Worm (Caenorhabditis elegans) whole organism, late embryonic: ENCODE data around the gene srw-119.
"Not testable (repeated sequence)": the region's sequence is repeated elsewhere in the genome, so short reads cannot be mapped to it uniquely, and the experiment has no call there.

Experiments used
- C38D4.7 ChIP-seq: fragments of 200-800 bp; sonication (Bioruptor generic); optimal IDR thresholded peaks from 2 replicates; lab custom pipeline; 2018; ENCODE audit warnings: mild to moderate bottlenecking, missing genetic modification characterization, moderate library complexity, missing compliant biosample characterization
- F13H6.1 ChIP-seq: sonication (generic microtip); optimal IDR thresholded peaks from 2 replicates; lab custom pipeline; 2016; ENCODE audit warnings: missing genetic modification characterization, missing compliant biosample characterization
- K09A11.1 ChIP-seq: sonication (generic microtip); optimal IDR thresholded peaks from 2 replicates; lab custom pipeline; 2017; ENCODE audit warnings: antibody characterized with exemption, mild to moderate bottlenecking, missing genetic modification characterization, missing compliant biosample characterization; ENCODE audit not compliant: insufficient read depth
- T23F11.4 ChIP-seq: fragments of 200-800 bp; sonication (Bioruptor generic); optimal IDR thresholded peaks from 2 replicates; lab custom pipeline; 2018; ENCODE audit warnings: mild to moderate bottlenecking, missing genetic modification characterization, missing compliant biosample characterization
- ahr-1 ChIP-seq: sonication (generic microtip); optimal IDR thresholded peaks from 2 replicates; lab custom pipeline; 2016; ENCODE audit warnings: missing genetic modification characterization, missing compliant biosample characterization
- ceh-19 ChIP-seq: fragments of 200-800 bp; sonication (Bioruptor generic); optimal IDR thresholded peaks from 2 replicates; lab custom pipeline; 2018; ENCODE audit warnings: mild to moderate bottlenecking, missing genetic modification characterization, missing compliant biosample characterization
- ceh-2 ChIP-seq: sonication (generic microtip); optimal IDR thresholded peaks from 2 replicates; lab custom pipeline; 2016; ENCODE audit warnings: missing genotype, missing genetic modification characterization, missing compliant biosample characterization
- ceh-22 ChIP-seq: sonication (generic microtip); optimal IDR thresholded peaks from 2 replicates; lab custom pipeline; 2017; ENCODE audit warnings: missing biosample characterization, missing genetic modification characterization
- ceh-30 ChIP-seq: fragments of 150-350 bp; optimal IDR thresholded peaks from 2 replicates; lab custom pipeline; 2014; ENCODE audit warnings: missing biosample characterization, missing genetic modification characterization
- ceh-31 ChIP-seq: sonication (generic microtip); optimal IDR thresholded peaks from 2 replicates; lab custom pipeline; 2016; ENCODE audit warnings: missing genetic modification characterization, missing compliant biosample characterization
- ceh-45 ChIP-seq: fragments of 200-800 bp; sonication (Bioruptor generic); IDR thresholded peaks from 2 replicates; pipeline ENCODE4 v1.3.6; 2022; ENCODE audit warnings: missing genetic modification reagents, missing genetic modification characterization, missing compliant biosample characterization
- ceh-6 ChIP-seq: fragments of 200-800 bp; sonication (Bioruptor generic); optimal IDR thresholded peaks from 2 replicates; lab custom pipeline; 2018; ENCODE audit warnings: mild to moderate bottlenecking, missing genetic modification characterization, missing compliant biosample characterization
- ceh-9 ChIP-seq: sonication (generic microtip); optimal IDR thresholded peaks from 2 replicates; lab custom pipeline; 2016; ENCODE audit warnings: mild to moderate bottlenecking, missing genetic modification characterization, inconsistent platforms, missing compliant biosample characterization
- che-1 ChIP-seq: sonication (generic microtip); optimal IDR thresholded peaks from 2 replicates; lab custom pipeline; 2016; ENCODE audit warnings: mild to moderate bottlenecking, missing genetic modification characterization, missing compliant biosample characterization
- dmd-4 ChIP-seq: sonication (generic microtip); optimal IDR thresholded peaks from 2 replicates; lab custom pipeline; 2016; ENCODE audit warnings: borderline replicate concordance, missing genetic modification characterization, missing compliant biosample characterization
- eyg-1 ChIP-seq: sonication (generic microtip); optimal IDR thresholded peaks from 2 replicates; lab custom pipeline; 2016; ENCODE audit warnings: missing genotype, missing genetic modification characterization, missing compliant biosample characterization
- fkh-6 ChIP-seq: sonication (generic microtip); optimal IDR thresholded peaks from 2 replicates; lab custom pipeline; 2016; ENCODE audit warnings: missing genetic modification characterization, missing compliant biosample characterization
- nhr-11 ChIP-seq: fragments of 150-350 bp; optimal IDR thresholded peaks from 2 replicates; lab custom pipeline; 2014; ENCODE audit warnings: missing biosample characterization, missing genetic modification characterization
- pha-2 ChIP-seq: sonication (generic microtip); optimal IDR thresholded peaks from 2 replicates; lab custom pipeline; 2017; ENCODE audit warnings: mild to moderate bottlenecking, missing genetic modification characterization, missing compliant biosample characterization
- pros-1 ChIP-seq: fragments of 150-350 bp; optimal IDR thresholded peaks from 2 replicates; lab custom pipeline; 2014; ENCODE audit warnings: missing biosample characterization, missing genetic modification reagents, missing genetic modification characterization
- ttx-3 ChIP-seq: sonication (generic microtip); optimal IDR thresholded peaks from 2 replicates; lab custom pipeline; 2016; ENCODE audit warnings: missing genetic modification reagents, missing genetic modification characterization, missing compliant biosample characterization
- zip-5 ChIP-seq: sonication (generic microtip); optimal IDR thresholded peaks from 2 replicates; lab custom pipeline; 2016; ENCODE audit warnings: missing genetic modification characterization, missing compliant biosample characterization

The srw-119 gene

DNA sequence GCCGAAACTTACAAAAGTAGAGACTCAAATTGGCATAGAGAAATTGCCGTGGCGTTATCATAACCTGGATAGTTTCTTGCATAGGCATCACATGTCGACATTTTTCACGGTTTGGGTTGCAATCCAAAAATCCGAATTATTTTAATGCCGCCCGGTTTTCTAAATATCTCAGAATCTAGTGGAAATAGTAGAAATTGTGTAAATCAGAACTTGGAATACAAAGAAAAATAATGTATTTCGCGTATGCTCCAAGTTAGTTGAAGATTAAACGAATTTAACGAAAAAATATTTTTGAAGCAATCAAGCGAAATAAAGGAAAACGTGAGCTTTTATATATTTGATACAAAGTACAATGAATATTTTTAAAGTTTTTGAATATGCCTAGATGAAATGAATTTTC is 38.7 kb downstream of the srw-119 start, which contains the start of gene srw-144:
Gene srw-144, minus strand, starts transcription at position 101 of the 400 bp plus-strand sequence.
- TF ChIP-seq ceh-6 (GFP tag; lab: Kevin White, UChicago) (no peak), ttx-3 (tag; lab: Kevin White, UChicago) (no peak), ceh-19 (GFP tag; lab: Kevin White, UChicago) (no peak), zip-5 (no peak), ceh-31 (tag; lab: Kevin White, UChicago) (no peak), eyg-1 (tag; lab: Kevin White, UChicago) (no peak)

DNA sequence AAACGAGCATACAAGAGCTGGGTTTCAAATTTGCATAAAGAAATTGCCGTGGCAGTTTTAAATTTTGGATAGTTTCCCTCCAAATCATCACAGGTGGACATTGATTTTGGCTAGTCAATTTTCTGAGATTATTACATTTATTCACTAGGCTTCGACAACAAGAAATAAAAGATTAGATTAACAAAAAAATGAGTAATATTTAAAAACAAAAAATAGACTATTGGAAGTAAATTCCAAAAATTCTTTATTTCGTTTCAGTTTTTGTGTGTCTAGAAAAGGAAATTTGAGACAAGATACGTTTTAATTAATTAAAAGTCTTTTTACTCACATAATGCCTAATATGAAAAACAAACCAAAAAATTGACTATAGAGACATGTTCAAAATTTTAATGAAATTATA is 41.4 kb downstream of the srw-119 start, which contains the start of gene srw-142:
Gene srw-142, minus strand, starts transcription at position 101 of the 400 bp plus-strand sequence.
- TF ChIP-seq ahr-1: no peak
- TF ChIP-seq eyg-1 (tag; lab: Kevin White, UChicago): no peak
- no peak for TF ChIP-seq ceh-30 (tag; lab: Kevin White, UChicago)
- no peak for TF ChIP-seq dmd-4 (tag; lab: Kevin White, UChicago)
- no peak for TF ChIP-seq ceh-22 (tag; lab: Kevin White, UChicago)
- TF ChIP-seq che-1: no peak
- TF ChIP-seq nhr-11 (tag; lab: Kevin White, UChicago): no peak
- TF ChIP-seq pha-2 (tag; lab: Kevin White, UChicago): no peak
- TF ChIP-seq pros-1 (tag; lab: Kevin White, UChicago): no peak
- no peak for TF ChIP-seq ttx-3 (tag; lab: Kevin White, UChicago)
- no peak for TF ChIP-seq fkh-6 (tag; lab: Kevin White, UChicago)
- TF ChIP-seq C38D4.7 (GFP tag; lab: Kevin White, UChicago): no peak
- TF ChIP-seq, all 69 proteins: peak for 0

DNA sequence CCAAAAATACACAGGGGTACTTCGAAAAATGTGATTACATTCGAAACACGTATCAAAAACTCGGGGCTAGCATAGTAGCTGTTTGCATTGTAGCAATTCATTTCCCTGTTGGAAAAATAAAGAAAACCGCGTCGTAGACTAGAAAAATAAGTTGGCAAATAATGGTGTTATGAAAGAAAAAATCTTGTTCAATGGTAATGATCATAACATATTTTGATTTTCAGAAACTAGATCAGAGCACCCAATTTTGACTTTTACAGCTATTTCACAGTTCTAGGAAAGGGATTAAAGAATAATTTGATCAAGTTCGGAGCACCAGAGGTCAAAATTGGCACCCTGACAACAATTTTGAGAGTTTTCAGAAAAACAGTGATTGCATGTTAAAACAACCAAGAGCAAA is 44.3 kb downstream of the srw-119 start, which contains the start of gene srh-248:
Gene srh-248, minus strand, starts transcription at position 101 of the 400 bp plus-strand sequence.
- not testable (repeated sequence) for TF ChIP-seq ceh-2 (tag; lab: Kevin White, UChicago); F13H6.1 (tag; lab: Kevin White, UChicago); T23F11.4 (GFP tag; lab: Kevin White, UChicago)

DNA sequence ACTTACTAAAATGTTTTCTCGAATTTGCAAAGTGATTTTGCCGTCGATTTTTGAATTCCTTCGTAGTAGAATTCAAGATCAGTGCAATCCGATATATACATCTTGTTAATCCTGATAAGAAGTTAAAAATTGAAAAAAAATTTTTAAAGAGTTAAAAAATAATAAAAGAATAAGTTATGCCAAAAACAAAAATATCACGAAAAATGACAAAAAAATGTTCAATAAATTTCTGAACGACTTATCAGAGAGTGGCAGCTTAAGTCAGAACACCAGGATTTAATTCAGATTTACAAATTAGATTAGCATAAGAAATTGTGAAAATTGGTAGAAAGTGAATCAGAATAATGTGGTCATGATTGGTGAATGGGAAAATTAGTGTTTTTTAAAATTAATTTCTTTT is 47.5 kb downstream of the srw-119 start, which contains the start of gene srw-122:
Gene srw-122, minus strand, starts transcription at position 101 of the 400 bp plus-strand sequence.
- not testable (repeated sequence) for TF ChIP-seq ceh-45 (GFP tag; lab: Robert Waterston, UW); K09A11.1 (tag; lab: Kevin White, UChicago); ceh-9
